Worm (Caenorhabditis elegans) whole organism, young adult: ENCODE data around the gene F29B9.5.

ENCODE experiments used
- attf-6 ChIP-seq: fragments of 200-800 bp; sonication (Bioruptor generic); IDR thresholded peaks from 2 replicates; pipeline ENCODE4 v1.3.6; 2022; ENCODE audit warnings: missing genetic modification reagents, missing genetic modification characterization, missing compliant biosample characterization
- lag-1 ChIP-seq: fragments of 200-800 bp; sonication (Bioruptor generic); IDR thresholded peaks from 2 replicates; pipeline ENCODE4 v1.3.6; 2022; ENCODE audit warnings: missing genetic modification reagents, missing genetic modification characterization, missing compliant biosample characterization

- TF ChIP-seq lag-1 (no peak), attf-6 (GFP tag; lab: Robert Waterston, UW) (no peak)
Measured at ce11 chrIV:4678718-4679117, 26.5 kb downstream of the F29B9.5 start, which contains the start of gene kin-36.
